Worm (Caenorhabditis elegans) whole organism, late embryonic: ENCODE measurements around the gene unc-50.

Experiments used
- C08G9.2 ChIP-seq: sonication (generic microtip); optimal IDR thresholded peaks from 2 replicates; lab custom pipeline; 2016; ENCODE audit warnings: mild to moderate bottlenecking, missing genetic modification characterization, moderate library complexity, missing compliant biosample characterization
- C38D4.7 ChIP-seq: fragments of 200-800 bp; sonication (Bioruptor generic); optimal IDR thresholded peaks from 2 replicates; lab custom pipeline; 2018; ENCODE audit warnings: mild to moderate bottlenecking, missing genetic modification characterization, moderate library complexity, missing compliant biosample characterization
- F13H6.1 ChIP-seq: sonication (generic microtip); optimal IDR thresholded peaks from 2 replicates; lab custom pipeline; 2016; ENCODE audit warnings: missing genetic modification characterization, missing compliant biosample characterization
- K09A11.1 ChIP-seq: sonication (generic microtip); optimal IDR thresholded peaks from 2 replicates; lab custom pipeline; 2017; ENCODE audit warnings: antibody characterized with exemption, mild to moderate bottlenecking, missing genetic modification characterization, missing compliant biosample characterization; ENCODE audit not compliant: insufficient read depth
- Y22D7AL.16 ChIP-seq: sonication (generic microtip); optimal IDR thresholded peaks from 2 replicates; lab custom pipeline; 2016; ENCODE audit warnings: missing genetic modification characterization, missing compliant biosample characterization
- ahr-1 ChIP-seq: sonication (generic microtip); optimal IDR thresholded peaks from 2 replicates; lab custom pipeline; 2016; ENCODE audit warnings: missing genetic modification characterization, missing compliant biosample characterization
- ceh-14 ChIP-seq: sonication (generic microtip); optimal IDR thresholded peaks from 2 replicates; lab custom pipeline; 2016; ENCODE audit warnings: missing genotype, missing genetic modification characterization, missing compliant biosample characterization
- ceh-18 ChIP-seq: sonication (generic microtip); optimal IDR thresholded peaks from 2 replicates; lab custom pipeline; 2016; ENCODE audit warnings: missing genetic modification characterization, missing compliant biosample characterization
- ceh-19 ChIP-seq: fragments of 200-800 bp; sonication (Bioruptor generic); optimal IDR thresholded peaks from 2 replicates; lab custom pipeline; 2018; ENCODE audit warnings: mild to moderate bottlenecking, missing genetic modification characterization, missing compliant biosample characterization
- ceh-22 ChIP-seq: sonication (generic microtip); optimal IDR thresholded peaks from 2 replicates; lab custom pipeline; 2017; ENCODE audit warnings: missing biosample characterization, missing genetic modification characterization
- ceh-30 ChIP-seq: fragments of 150-350 bp; optimal IDR thresholded peaks from 2 replicates; lab custom pipeline; 2014; ENCODE audit warnings: missing biosample characterization, missing genetic modification characterization
- ceh-45 ChIP-seq: fragments of 200-800 bp; sonication (Bioruptor generic); IDR thresholded peaks from 2 replicates; pipeline ENCODE4 v1.3.6; 2022; ENCODE audit warnings: missing genetic modification reagents, missing genetic modification characterization, missing compliant biosample characterization
- ceh-6 ChIP-seq: fragments of 200-800 bp; sonication (Bioruptor generic); optimal IDR thresholded peaks from 2 replicates; lab custom pipeline; 2018; ENCODE audit warnings: mild to moderate bottlenecking, missing genetic modification characterization, missing compliant biosample characterization
- che-1 ChIP-seq: sonication (generic microtip); optimal IDR thresholded peaks from 2 replicates; lab custom pipeline; 2016; ENCODE audit warnings: mild to moderate bottlenecking, missing genetic modification characterization, missing compliant biosample characterization
- dmd-4 ChIP-seq: sonication (generic microtip); optimal IDR thresholded peaks from 2 replicates; lab custom pipeline; 2016; ENCODE audit warnings: borderline replicate concordance, missing genetic modification characterization, missing compliant biosample characterization
- fax-1 ChIP-seq: sonication (generic microtip); optimal IDR thresholded peaks from 2 replicates; lab custom pipeline; 2016; ENCODE audit warnings: missing genotype, missing genetic modification characterization, missing compliant biosample characterization
- fkh-10 ChIP-seq: fragments of 150-350 bp; optimal IDR thresholded peaks from 2 replicates; lab custom pipeline; 2014; ENCODE audit warnings: missing biosample characterization, missing genetic modification reagents, missing genetic modification characterization
- gmeb-2 ChIP-seq: sonication (generic microtip); optimal IDR thresholded peaks from 2 replicates; lab custom pipeline; 2016; ENCODE audit warnings: missing genetic modification characterization, inconsistent platforms, missing compliant biosample characterization
- hlh-13 ChIP-seq: fragments of 200-800 bp; sonication (Bioruptor generic); optimal IDR thresholded peaks from 2 replicates; lab custom pipeline; 2018; ENCODE audit warnings: mild to moderate bottlenecking, missing genetic modification characterization, missing compliant biosample characterization
- hlh-30 ChIP-seq: sonication (generic microtip); optimal IDR thresholded peaks from 2 replicates; lab custom pipeline; 2017; ENCODE audit warnings: antibody characterized with exemption, missing genetic modification characterization, missing compliant biosample characterization; ENCODE audit not compliant: insufficient read depth
- hlh-6 ChIP-seq: sonication (generic microtip); optimal IDR thresholded peaks from 2 replicates; lab custom pipeline; 2016; ENCODE audit warnings: missing genotype, missing genetic modification characterization, missing compliant biosample characterization
- lim-6 ChIP-seq: sonication (generic microtip); optimal IDR thresholded peaks from 2 replicates; lab custom pipeline; 2016; ENCODE audit warnings: missing genetic modification characterization, missing compliant biosample characterization
- lin-11 ChIP-seq: fragments of 200-800 bp; sonication (Bioruptor generic); optimal IDR thresholded peaks from 2 replicates; lab custom pipeline; 2018; ENCODE audit warnings: mild to moderate bottlenecking, missing genetic modification characterization, missing compliant biosample characterization
- mec-3 ChIP-seq: sonication (generic microtip); optimal IDR thresholded peaks from 2 replicates; lab custom pipeline; 2016; ENCODE audit warnings: borderline replicate concordance, missing genetic modification characterization, missing compliant biosample characterization
- nhr-232 ChIP-seq: sonication (generic microtip); optimal IDR thresholded peaks from 2 replicates; lab custom pipeline; 2016; ENCODE audit warnings: missing genetic modification characterization, missing compliant biosample characterization
- odd-2 ChIP-seq: sonication (generic microtip); optimal IDR thresholded peaks from 2 replicates; lab custom pipeline; 2017; ENCODE audit warnings: antibody characterized with exemption, mild to moderate bottlenecking, missing genetic modification characterization, missing compliant biosample characterization
- pag-3 ChIP-seq: sonication (generic microtip); optimal IDR thresholded peaks from 2 replicates; lab custom pipeline; 2016; ENCODE audit warnings: missing compliant biosample characterization, missing genetic modification characterization, borderline replicate concordance
- pat-9 ChIP-seq: fragments of 200-800 bp; sonication (Bioruptor generic); optimal IDR thresholded peaks from 2 replicates; lab custom pipeline; 2018; ENCODE audit warnings: mild to moderate bottlenecking, missing genetic modification characterization, moderate library complexity, missing compliant biosample characterization
- pax-1 ChIP-seq: fragments of 150-350 bp; optimal IDR thresholded peaks from 2 replicates; lab custom pipeline; 2014; ENCODE audit warnings: missing biosample characterization, missing genetic modification characterization
- pha-2 ChIP-seq: sonication (generic microtip); optimal IDR thresholded peaks from 2 replicates; lab custom pipeline; 2017; ENCODE audit warnings: mild to moderate bottlenecking, missing genetic modification characterization, missing compliant biosample characterization
- pqm-1 ChIP-seq: sonication (generic microtip); optimal IDR thresholded peaks from 2 replicates; lab custom pipeline; 2016; ENCODE audit warnings: missing genetic modification characterization, missing compliant biosample characterization
- ref-2 ChIP-seq: sonication (generic microtip); optimal IDR thresholded peaks from 2 replicates; lab custom pipeline; 2016; ENCODE audit warnings: missing genetic modification characterization, missing compliant biosample characterization
- rnt-1 ChIP-seq: sonication (generic microtip); optimal IDR thresholded peaks from 2 replicates; lab custom pipeline; 2016; ENCODE audit warnings: missing genetic modification characterization, missing compliant biosample characterization
- sox-2 ChIP-seq: fragments of 200-800 bp; sonication (Bioruptor generic); IDR thresholded peaks from 2 replicates; pipeline ENCODE4 v1.3.6; 2022; ENCODE audit warnings: missing genetic modification reagents, missing genetic modification characterization, missing compliant biosample characterization
- sox-4 ChIP-seq: sonication (generic microtip); optimal IDR thresholded peaks from 2 replicates; lab custom pipeline; 2017; ENCODE audit warnings: mild to moderate bottlenecking, missing genetic modification characterization, inconsistent platforms, missing compliant biosample characterization
- ttx-3 ChIP-seq: sonication (generic microtip); optimal IDR thresholded peaks from 2 replicates; lab custom pipeline; 2016; ENCODE audit warnings: missing genetic modification reagents, missing genetic modification characterization, missing compliant biosample characterization
- unc-3 ChIP-seq, 2 experiments: fragments of 200-800 bp in 1 of 2; sonication (Bioruptor generic) in 1 of 2; sonication (generic microtip) in 1 of 2; conservative IDR thresholded peaks in 1 of 2; optimal IDR thresholded peaks in 1 of 2; 2 replicates each; pipeline versions ENCODE4 v1.3.6 to Lab custom; 2016 to 2022; ENCODE audit warnings: missing compliant biosample characterization in 2 of 2, missing genetic modification characterization in 2 of 2, missing genetic modification reagents in 1 of 2
- unc-55 ChIP-seq: sonication (generic microtip); optimal IDR thresholded peaks from 2 replicates; lab custom pipeline; 2017; ENCODE audit warnings: missing biosample characterization, missing genetic modification reagents, missing genetic modification characterization
- unc-86 ChIP-seq: sonication (generic microtip); optimal IDR thresholded peaks from 2 replicates; lab custom pipeline; 2016; ENCODE audit warnings: missing genetic modification characterization, missing compliant biosample characterization
- zip-5 ChIP-seq: sonication (generic microtip); optimal IDR thresholded peaks from 2 replicates; lab custom pipeline; 2016; ENCODE audit warnings: missing genetic modification characterization, missing compliant biosample characterization
- ztf-16 ChIP-seq: sonication (generic microtip); optimal IDR thresholded peaks from 2 replicates; lab custom pipeline; 2017; ENCODE audit warnings: missing genetic modification characterization, missing compliant biosample characterization

unc-50 gene

DNA sequence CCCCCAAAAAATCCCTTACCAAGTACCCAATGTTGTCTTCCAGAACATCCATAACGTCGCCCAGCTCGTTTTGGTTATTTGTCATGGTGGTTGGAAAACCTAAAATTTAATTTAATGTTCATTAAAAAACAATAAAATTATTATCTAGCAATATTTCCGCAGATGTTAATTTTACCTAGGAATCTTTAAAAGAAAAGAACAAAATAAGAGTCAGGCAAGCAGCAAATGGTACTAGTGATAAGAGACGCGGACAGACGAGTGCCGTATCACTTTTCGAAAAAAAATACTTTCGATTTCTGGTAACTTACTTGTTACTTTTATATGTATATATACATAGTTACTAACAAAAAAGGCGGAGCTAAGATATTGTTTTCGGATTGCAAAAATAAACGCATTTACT lies 6.9 kb downstream of the unc-50 start, which contains the start of gene T07A5.7:
T07A5.7 (minus strand) TSS at position 101 of the 400 bp plus-strand sequence.
- TF ChIP-seq mec-3 (tag; lab: Kevin White, UChicago): no peak
- TF ChIP-seq, all 69 proteins: peak for 0

DNA sequence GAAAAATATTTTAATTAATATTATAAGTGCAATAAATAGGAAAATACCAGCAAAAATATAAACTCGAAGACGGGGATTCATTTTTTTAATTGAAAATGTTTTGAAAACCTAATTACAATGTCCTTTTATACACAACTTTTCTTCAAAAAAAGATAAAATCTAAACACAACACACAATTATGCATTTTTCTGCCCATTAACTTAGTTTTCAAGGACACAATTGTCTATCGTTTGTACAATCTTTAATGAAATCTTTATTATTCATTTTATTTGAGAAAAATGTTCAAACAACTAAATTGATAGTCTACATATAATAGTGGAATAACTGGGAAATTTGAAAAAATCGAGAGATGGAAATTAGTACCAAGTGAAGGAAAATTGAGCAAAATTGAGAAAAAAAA lies 11.9 kb downstream of the unc-50 start, which contains the start of gene T07A5.1:
T07A5.1 (minus strand) TSS at position 149 of the 400 bp plus-strand sequence.
- TF ChIP-seq zip-5 (no peak), rnt-1 (tag; lab: Kevin White, UChicago) (no peak), pqm-1 (tag; lab: Kevin White, UChicago) (no peak), K09A11.1 (tag; lab: Kevin White, UChicago) (no peak), odd-2 (tag; lab: Kevin White, UChicago) (no peak), ceh-6 (GFP tag; lab: Kevin White, UChicago) (no peak), ceh-18 (tag; lab: Kevin White, UChicago) (no peak), fax-1 (tag; lab: Kevin White, UChicago) (no peak), ref-2 (tag; lab: Kevin White, UChicago) (no peak), sox-4 (tag; lab: Kevin White, UChicago) (no peak), C08G9.2 (tag; lab: Kevin White, UChicago) (no peak), che-1 (tag; lab: Kevin White, UChicago) (no peak), lin-11 (no peak), ceh-19 (GFP tag; lab: Kevin White, UChicago) (no peak), pat-9 (no peak), ceh-22 (no peak)

DNA sequence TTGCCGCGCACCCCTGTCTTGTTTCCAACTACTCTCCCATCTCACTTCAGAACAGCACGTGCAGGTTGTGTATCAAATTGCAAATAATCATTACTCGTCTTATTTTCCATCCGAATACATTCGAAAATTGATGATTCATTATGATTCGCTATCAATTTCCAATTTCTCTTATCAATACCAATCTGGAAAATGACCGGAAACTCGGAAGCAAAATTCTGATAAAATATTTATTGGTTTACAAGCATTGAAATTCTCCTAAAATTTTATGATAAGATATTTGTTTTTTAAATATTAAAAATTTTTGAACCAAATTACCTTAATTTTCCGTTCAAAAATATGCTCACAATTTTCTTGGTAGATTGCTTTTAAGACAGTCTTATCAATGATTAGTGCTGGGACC lies 12.7 kb downstream of the unc-50 start:
- no peak for TF ChIP-seq ttx-3 (tag; lab: Kevin White, UChicago)
- TF ChIP-seq sox-2 (GFP tag; lab: Robert Waterston, UW): no peak
- no peak for TF ChIP-seq ztf-16 (tag; lab: Kevin White, UChicago)
- TF ChIP-seq nhr-232: no peak
- TF ChIP-seq C38D4.7: no peak
- no peak for TF ChIP-seq pag-3
- TF ChIP-seq pha-2: no peak
- TF ChIP-seq pax-1 (tag; lab: Kevin White, UChicago): no peak
- no peak for TF ChIP-seq ceh-14 (tag; lab: Kevin White, UChicago)
- no peak for TF ChIP-seq gmeb-2 (tag; lab: Kevin White, UChicago)
- TF ChIP-seq hlh-6 (tag; lab: Kevin White, UChicago): no peak

DNA sequence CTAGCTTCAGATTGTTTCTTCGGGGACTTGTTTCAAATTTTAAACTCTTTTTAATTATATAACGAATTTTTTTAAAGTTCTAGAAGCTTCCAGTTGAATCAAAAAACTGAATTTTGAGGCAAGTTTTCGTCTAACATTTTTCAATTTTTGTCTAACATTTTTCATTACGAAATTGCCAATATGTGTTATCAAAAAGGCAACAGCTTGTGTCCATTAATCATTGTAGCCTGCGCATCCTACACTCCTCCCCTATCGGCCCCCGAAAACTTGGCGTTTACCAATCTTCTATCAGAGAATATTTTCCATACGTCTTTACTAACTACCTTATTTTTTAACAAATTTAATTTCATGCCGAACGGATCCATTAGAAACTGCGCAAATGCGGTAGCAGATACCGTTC lies 17.9 kb downstream of the unc-50 start, which contains the start of gene vglu-3:
vglu-3 (plus strand) TSS at position 301 of the 400 bp plus-strand sequence.
- TF ChIP-seq F13H6.1 (tag; lab: Kevin White, UChicago) (no peak), ceh-19 (GFP tag; lab: Kevin White, UChicago) (no peak), hlh-13 (no peak), dmd-4 (tag; lab: Kevin White, UChicago) (no peak), ceh-30 (tag; lab: Kevin White, UChicago) (no peak), lin-11 (no peak), lim-6 (tag; lab: Kevin White, UChicago) (no peak), unc-3 (GFP tag; conservative IDR thresholded peaks at IDR 0.05; lab: Robert Waterston, UW) (no peak), unc-3 (tag; optimal IDR thresholded peaks at IDR 0.05; lab: Kevin White, UChicago) (no peak), ceh-45 (GFP tag; lab: Robert Waterston, UW) (no peak), ahr-1 (tag; lab: Kevin White, UChicago) (no peak), fkh-10 (no peak), ztf-16 (tag; lab: Kevin White, UChicago) (no peak), unc-55 (no peak), Y22D7AL.16 (tag; lab: Kevin White, UChicago) (no peak), nhr-232 (no peak), hlh-30 (no peak), unc-86 (tag; lab: Kevin White, UChicago) (no peak)
